Worm (Caenorhabditis elegans): ENCODE results near the gene flp-18.

The flp-18 gene

ce11 chrX:2966252-2966651 is 52.1 kb downstream of the flp-18 start:
- no peak for TF ChIP-seq nhr-25 (tag; optimal IDR thresholded peaks at IDR 0.05)
- TF ChIP-seq alr-1 (tag; optimal IDR thresholded peaks at IDR 0.05), result no peak
- no peak for TF ChIP-seq R02D3.7 (tag; optimal IDR thresholded peaks at IDR 0.05)
- TF ChIP-seq lin-13 (GFP tag; optimal IDR thresholded peaks at IDR 0.05), result no peak

Data from whole organism, L2 larva.